Fruit fly (Drosophila melanogaster) whole organism, prepupa: Measurements from ENCODE around the gene CG42693.

Experiments used
- Blimp-1 ChIP-seq: fragments of 200-800 bp; sonication (Bioruptor generic); optimal IDR thresholded peaks from 3 replicates; lab custom pipeline; 2017; ENCODE audit warnings: missing biosample characterization, missing genetic modification characterization, mild to moderate bottlenecking, moderate library complexity, missing genetic modification reagents
- CG10631 ChIP-seq: fragments of 200-800 bp; sonication (Bioruptor generic); optimal IDR thresholded peaks from 2 replicates; lab custom pipeline; 2016; ENCODE audit warnings: missing biosample characterization, missing genetic modification characterization
- CG10669 ChIP-seq: fragments of 200-800 bp; sonication (Bioruptor generic); optimal IDR thresholded peaks from 3 replicates; lab custom pipeline; 2018; ENCODE audit warnings: missing biosample characterization, mild to moderate bottlenecking, missing genetic modification characterization, moderate library complexity
- CG11902 ChIP-seq: fragments of 200-800 bp; sonication (Bioruptor generic); optimal IDR thresholded peaks from 3 replicates; lab custom pipeline; 2016; ENCODE audit warnings: missing biosample characterization, missing genetic modification characterization
- CG15336 ChIP-seq: fragments of 200-800 bp; sonication (Bioruptor generic); IDR thresholded peaks from 2 replicates; pipeline ENCODE4 v1.3.6; 2022; ENCODE audit warnings: missing biosample characterization, missing genetic modification characterization
- CG1621 ChIP-seq: fragments of 200-800 bp; sonication (Bioruptor generic); optimal IDR thresholded peaks from 3 replicates; lab custom pipeline; 2018; ENCODE audit warnings: missing biosample characterization, mild to moderate bottlenecking, missing genetic modification characterization
- CG16779 ChIP-seq: fragments of 200-800 bp; sonication (Bioruptor generic); optimal IDR thresholded peaks from 3 replicates; lab custom pipeline; 2017; ENCODE audit warnings: missing biosample characterization, mild to moderate bottlenecking, missing genetic modification characterization
- CG3032 ChIP-seq: fragments of 200-800 bp; optimal IDR thresholded peaks from 2 replicates; lab custom pipeline; 2019; ENCODE audit warnings: missing biosample characterization, mild to moderate bottlenecking, missing genetic modification characterization, moderate library complexity
- CG31627 ChIP-seq: fragments of 200-800 bp; sonication (Bioruptor generic); optimal IDR thresholded peaks from 3 replicates; lab custom pipeline; 2016; ENCODE audit warnings: missing biosample characterization, missing genetic modification characterization
- CG32006 ChIP-seq: fragments of 200-800 bp; sonication (Bioruptor generic); optimal IDR thresholded peaks from 3 replicates; lab custom pipeline; 2017; ENCODE audit warnings: missing biosample characterization, mild to moderate bottlenecking, missing genetic modification characterization
- CG4318 ChIP-seq: fragments of 200-800 bp; sonication (Bioruptor generic); optimal IDR thresholded peaks from 3 replicates; lab custom pipeline; 2017; ENCODE audit warnings: missing biosample characterization, mild to moderate bottlenecking, missing genetic modification characterization
- CG6163 ChIP-seq: fragments of 200-800 bp; sonication (Bioruptor generic); IDR thresholded peaks from 3 replicates; pipeline ENCODE4 v1.3.6; 2022; ENCODE audit warnings: missing biosample characterization, missing genetic modification characterization
- CG6276 ChIP-seq: fragments of 200-800 bp; sonication (Bioruptor generic); optimal IDR thresholded peaks from 2 replicates; lab custom pipeline; 2017; ENCODE audit warnings: missing biosample characterization, mild to moderate bottlenecking, missing genetic modification characterization
- CG6808 ChIP-seq: fragments of 200-800 bp; sonication (Bioruptor generic); optimal IDR thresholded peaks from 3 replicates; lab custom pipeline; 2017; ENCODE audit warnings: missing biosample characterization, missing genetic modification characterization, mild to moderate bottlenecking, moderate library complexity, missing genetic modification reagents
- CG7368 ChIP-seq: fragments of 200-800 bp; sonication (Bioruptor generic); optimal IDR thresholded peaks from 3 replicates; lab custom pipeline; 2016; ENCODE audit warnings: missing biosample characterization, missing genetic modification characterization
- CG8119 ChIP-seq: fragments of 200-800 bp; sonication (Bioruptor generic); IDR thresholded peaks from 3 replicates; pipeline ENCODE4 v1.3.6; 2022; ENCODE audit warnings: missing biosample characterization, missing genetic modification characterization
- CG8632 ChIP-seq: fragments of 200-800 bp; sonication (Bioruptor generic); optimal IDR thresholded peaks from 3 replicates; lab custom pipeline; 2016; ENCODE audit warnings: missing biosample characterization, missing genetic modification characterization
- Eip75B ChIP-seq: fragments of 200-800 bp; sonication (Bioruptor generic); optimal IDR thresholded peaks from 3 replicates; lab custom pipeline; 2016; ENCODE audit warnings: missing biosample characterization, missing genetic modification characterization
- Eip78C ChIP-seq: fragments of 200-800 bp; sonication (Bioruptor generic); peaks from one replicate; lab custom pipeline; 2016; ENCODE audit warnings: missing biosample characterization, missing genetic modification characterization
- Eip93F ChIP-seq: fragments of 200-800 bp; sonication (Bioruptor generic); optimal IDR thresholded peaks from 2 replicates; lab custom pipeline; 2016; ENCODE audit warnings: missing biosample characterization, mild to moderate bottlenecking, missing genetic modification characterization
- Ets21C ChIP-seq: fragments of 200-800 bp; sonication (Bioruptor generic); optimal IDR thresholded peaks from 3 replicates; lab custom pipeline; 2016; ENCODE audit warnings: missing biosample characterization, missing genetic modification characterization
- Ets96B ChIP-seq: fragments of 200-800 bp; optimal IDR thresholded peaks from 2 replicates; lab custom pipeline; 2019; ENCODE audit warnings: missing biosample characterization, mild to moderate bottlenecking, missing genetic modification characterization, moderate library complexity
- Gug ChIP-seq: fragments of 200-800 bp; sonication (Bioruptor generic); IDR thresholded peaks from 2 replicates; pipeline ENCODE4 v1.3.6; 2022; ENCODE audit warnings: missing biosample characterization, missing genetic modification characterization
- Hr38 ChIP-seq: sonication (Bioruptor generic); optimal IDR thresholded peaks from 2 replicates; lab custom pipeline; 2016; ENCODE audit warnings: missing biosample characterization, missing genetic modification characterization
- Hr39 ChIP-seq: fragments of 200-800 bp; sonication (Bioruptor generic); optimal IDR thresholded peaks from 2 replicates; lab custom pipeline; 2016; ENCODE audit warnings: missing biosample characterization, missing genetic modification characterization
- Hr4 ChIP-seq: fragments of 200-800 bp; sonication (Bioruptor generic); optimal IDR thresholded peaks from 3 replicates; lab custom pipeline; 2016; ENCODE audit warnings: missing biosample characterization, missing genetic modification characterization
- Lpt ChIP-seq: fragments of 200-800 bp; sonication (Bioruptor generic); optimal IDR thresholded peaks from 3 replicates; lab custom pipeline; 2016; ENCODE audit warnings: missing biosample characterization, missing genetic modification characterization
- Met ChIP-seq: fragments of 200-800 bp; sonication (Bioruptor generic); optimal IDR thresholded peaks from 3 replicates; lab custom pipeline; 2016; ENCODE audit warnings: missing biosample characterization, missing genetic modification characterization
- OdsH ChIP-seq: fragments of 200-800 bp; sonication (Bioruptor generic); optimal IDR thresholded peaks from 3 replicates; lab custom pipeline; 2016; ENCODE audit warnings: missing biosample characterization, missing genetic modification characterization
- Sox102F ChIP-seq: fragments of 200-800 bp; sonication (Bioruptor generic); optimal IDR thresholded peaks from 2 replicates; lab custom pipeline; 2016; ENCODE audit warnings: missing biosample characterization, mild to moderate bottlenecking, missing genetic modification characterization
- acj6 ChIP-seq: fragments of 200-800 bp; sonication (Bioruptor generic); optimal IDR thresholded peaks from 3 replicates; lab custom pipeline; 2016; ENCODE audit warnings: missing biosample characterization, missing genetic modification characterization
- cyc ChIP-seq: fragments of 200-800 bp; sonication (Bioruptor generic); optimal IDR thresholded peaks from 3 replicates; lab custom pipeline; 2016; ENCODE audit warnings: missing biosample characterization, missing genetic modification characterization
- dac ChIP-seq: fragments of 200-800 bp; sonication (Bioruptor generic); optimal IDR thresholded peaks from 2 replicates; lab custom pipeline; 2017; ENCODE audit warnings: missing biosample characterization, mild to moderate bottlenecking, missing genetic modification characterization
- dsx ChIP-seq: fragments of 200-800 bp; optimal IDR thresholded peaks from 3 replicates; lab custom pipeline; 2019; ENCODE audit warnings: missing biosample characterization, mild to moderate bottlenecking, missing genetic modification characterization, moderate library complexity; ENCODE audit not compliant: poor library complexity, severe bottlenecking
- eg ChIP-seq: fragments of 200-800 bp; sonication (Bioruptor generic); IDR thresholded peaks from 3 replicates; pipeline ENCODE4 v1.3.6; 2022; ENCODE audit warnings: missing biosample characterization, missing genetic modification characterization
- esn ChIP-seq: fragments of 200-800 bp; sonication (Bioruptor generic); optimal IDR thresholded peaks from 2 replicates; lab custom pipeline; 2016; ENCODE audit warnings: missing biosample characterization, mild to moderate bottlenecking, missing genetic modification characterization, moderate library complexity
- fd59A ChIP-seq: fragments of 200-800 bp; sonication (Bioruptor generic); optimal IDR thresholded peaks from 2 replicates; lab custom pipeline; 2017; ENCODE audit warnings: missing biosample characterization, mild to moderate bottlenecking, missing genetic modification characterization, missing genetic modification reagents
- fd85E ChIP-seq: fragments of 200-800 bp; sonication (Bioruptor generic); optimal IDR thresholded peaks from 3 replicates; lab custom pipeline; 2016; ENCODE audit warnings: missing biosample characterization, missing genetic modification characterization
- fkh ChIP-seq: fragments of 200-800 bp; sonication (Bioruptor generic); optimal IDR thresholded peaks from 3 replicates; lab custom pipeline; 2017; ENCODE audit warnings: missing biosample characterization, mild to moderate bottlenecking, missing genetic modification characterization, moderate library complexity
- lz ChIP-seq: fragments of 200-800 bp; sonication (Bioruptor generic); optimal IDR thresholded peaks from 3 replicates; lab custom pipeline; 2016; ENCODE audit warnings: missing biosample characterization, missing genetic modification characterization
- net ChIP-seq: fragments of 200-800 bp; sonication (Bioruptor generic); optimal IDR thresholded peaks from 3 replicates; lab custom pipeline; 2016; ENCODE audit warnings: missing biosample characterization, missing genetic modification characterization
- pdm3 ChIP-seq: fragments of 200-800 bp; sonication (Bioruptor generic); optimal IDR thresholded peaks from 3 replicates; lab custom pipeline; 2016; ENCODE audit warnings: missing biosample characterization, missing genetic modification characterization
- salr ChIP-seq, 2 experiments: fragments of 200-800 bp; sonication (Bioruptor generic); optimal IDR thresholded peaks; 3 replicates each; lab custom pipeline; 2016 to 2018; ENCODE audit warnings: missing biosample characterization in 2 of 2, missing genetic modification characterization in 2 of 2, mild to moderate bottlenecking in 1 of 2
- spab ChIP-seq: fragments of 200-800 bp; sonication (Bioruptor generic); optimal IDR thresholded peaks from 2 replicates; lab custom pipeline; 2017; ENCODE audit warnings: missing biosample characterization, mild to moderate bottlenecking, missing genetic modification characterization, missing genetic modification reagents
- svp ChIP-seq: fragments of 200-800 bp; sonication (Bioruptor generic); peaks from one replicate; lab custom pipeline; 2016; ENCODE audit warnings: missing biosample characterization, missing genetic modification characterization
- topi ChIP-seq: fragments of 200-800 bp; sonication (Bioruptor generic); optimal IDR thresholded peaks from 3 replicates; lab custom pipeline; 2016; ENCODE audit warnings: missing biosample characterization, missing genetic modification characterization
- vri ChIP-seq: fragments of 200-800 bp; sonication (Bioruptor generic); optimal IDR thresholded peaks from 3 replicates; lab custom pipeline; 2016; ENCODE audit warnings: missing biosample characterization, mild to moderate bottlenecking, missing genetic modification characterization

The CG42693 gene

dm6 chr3R:31680773-31681172, 27.4 kb downstream of the CG42693 start (continued):
- TF ChIP-seq CG3032 (tag; lab: Kevin White, UChicago) (peak; percentile 82), cyc (GFP tag; lab: Kevin White, UChicago) (peak; percentile 73), Hr4 (GFP tag; lab: Kevin White, UChicago) (peak; percentile 98), CG6808 (GFP tag; lab: Kevin White, UChicago) (peak; percentile 87), fkh (GFP tag; lab: Kevin White, UChicago) (no peak), acj6 (GFP tag; lab: Kevin White, UChicago) (peak; percentile 89), CG4318 (GFP tag; lab: Kevin White, UChicago) (peak; percentile 95), Eip78C (peak; percentile 96), salr (GFP tag; optimal IDR thresholded peaks at IDR 0.05; lab: Kevin White, UChicago) (peak; percentile 61 to 94), dsx (peak; percentile 62), CG31627 (GFP tag; lab: Kevin White, UChicago) (peak; percentile 77), CG6163 (GFP tag; lab: Robert Waterston, UW) (peak; percentile 97), CG7368 (GFP tag; lab: Kevin White, UChicago) (peak; percentile 86), Met (peak; percentile 82), Sox102F (GFP tag; lab: Kevin White, UChicago) (peak; percentile 82), eg (peak; percentile 98)

dm6 chr3R:31679830-31680294, 28.3 kb downstream of the CG42693 start, which contains the start of gene CG11550:
CG11550 (minus strand) TSS chr3R:31679880.
- TF ChIP-seq CG6163 (GFP tag; lab: Robert Waterston, UW) (peak; percentile 70), esn (GFP tag; lab: Kevin White, UChicago) (peak; percentile 59), dac (GFP tag; lab: Kevin White, UChicago) (peak; percentile 60), CG31627 (GFP tag; lab: Kevin White, UChicago) (peak; percentile 56), Hr39 (GFP tag; lab: Kevin White, UChicago) (peak; percentile 57), topi (GFP tag; lab: Kevin White, UChicago) (peak; percentile 61), Blimp-1 (peak; percentile 89), Lpt (GFP tag; lab: Kevin White, UChicago) (peak; percentile 78), CG32006 (peak; percentile 75), acj6 (GFP tag; lab: Kevin White, UChicago) (peak; percentile 51), CG10669 (GFP tag; lab: Kevin White, UChicago) (no peak), dsx (no peak), Hr38 (no peak), cyc (GFP tag; lab: Kevin White, UChicago) (peak; percentile 61), CG1621 (tag; lab: Kevin White, UChicago) (peak; percentile 42), Sox102F (GFP tag; lab: Kevin White, UChicago) (peak; percentile 75), Eip75B (GFP tag; lab: Kevin White, UChicago) (peak; percentile 60), CG11902 (GFP tag; lab: Kevin White, UChicago) (no peak), fd85E (GFP tag; lab: Kevin White, UChicago) (peak; percentile 32), Ets21C (GFP tag; lab: Kevin White, UChicago) (no peak), CG10631 (GFP tag; lab: Kevin White, UChicago) (no peak), spab (peak; percentile 2), fkh (GFP tag; lab: Kevin White, UChicago) (no peak), CG8119 (GFP tag; lab: Robert Waterston, UW) (peak; percentile 80), CG16779 (tag; lab: Kevin White, UChicago) (peak; percentile 3), lz (GFP tag; lab: Kevin White, UChicago) (peak; percentile 66), vri (GFP tag; lab: Kevin White, UChicago) (peak; percentile 86), CG6276 (GFP tag; lab: Kevin White, UChicago) (peak; percentile 53), Eip78C (peak; percentile 93), Hr4 (GFP tag; lab: Kevin White, UChicago) (no peak), eg (peak; percentile 80), CG6808 (GFP tag; lab: Kevin White, UChicago) (peak; percentile 29), fd59A (GFP tag; lab: Kevin White, UChicago) (no peak), Gug (GFP tag; lab: Robert Waterston, UW) (peak; percentile 49), Ets96B (tag; lab: Kevin White, UChicago) (peak; percentile 0), CG7368 (GFP tag; lab: Kevin White, UChicago) (peak; percentile 49), CG15336 (GFP tag; lab: Robert Waterston, UW) (peak; percentile 83), salr (GFP tag; optimal IDR thresholded peaks at IDR 0.05; lab: Kevin White, UChicago) (no peak), svp (peak; percentile 94), OdsH (GFP tag; lab: Kevin White, UChicago) (peak; percentile 75), pdm3 (GFP tag; lab: Kevin White, UChicago) (no peak), CG4318 (GFP tag; lab: Kevin White, UChicago) (no peak), CG8632 (GFP tag; lab: Kevin White, UChicago) (peak; percentile 56), Met (no peak), Eip93F (GFP tag; lab: Kevin White, UChicago) (no peak), net (GFP tag; lab: Kevin White, UChicago) (peak; percentile 65)
